Worm (Caenorhabditis elegans) whole organism, mixed stage, embryonic: ENCODE results near the gene F53E10.5.

ENCODE experiments used
- M03D4.4 ChIP-seq: sonication (generic microtip); optimal IDR thresholded peaks from 2 replicates; lab custom pipeline; 2017; ENCODE audit warnings: mild to moderate bottlenecking, missing genetic modification characterization, missing compliant biosample characterization
- bed-3 ChIP-seq: fragments of 200-800 bp; sonication (Bioruptor generic); optimal IDR thresholded peaks from 3 replicates; lab custom pipeline; 2018; ENCODE audit warnings: mild to moderate bottlenecking, missing genetic modification characterization, moderate library complexity, missing compliant biosample characterization
- blmp-1 ChIP-seq: fragments of 150-350 bp; optimal IDR thresholded peaks from 2 replicates; lab custom pipeline; 2014; ENCODE audit warnings: missing biosample characterization, missing genetic modification characterization
- ceh-39 ChIP-seq: fragments of 150-350 bp; optimal IDR thresholded peaks from 2 replicates; lab custom pipeline; 2014; ENCODE audit warnings: missing biosample characterization, missing genetic modification characterization
- ceh-43 ChIP-seq: fragments of 200-800 bp; sonication (Bioruptor generic); optimal IDR thresholded peaks from 2 replicates; lab custom pipeline; 2018; ENCODE audit warnings: mild to moderate bottlenecking, missing genetic modification characterization, moderate library complexity, missing compliant biosample characterization
- ceh-83 ChIP-seq: fragments of 200-800 bp; sonication (Bioruptor generic); optimal IDR thresholded peaks from 2 replicates; lab custom pipeline; 2018; ENCODE audit warnings: mild to moderate bottlenecking, missing genetic modification characterization, missing compliant biosample characterization
- ces-1 ChIP-seq: fragments of 150-350 bp; optimal IDR thresholded peaks from 2 replicates; lab custom pipeline; 2014; ENCODE audit warnings: missing biosample characterization, missing genetic modification reagents, missing genetic modification characterization
- cnd-1 ChIP-seq: fragments of 200-800 bp; sonication (Bioruptor generic); optimal IDR thresholded peaks from 2 replicates; lab custom pipeline; 2018; ENCODE audit warnings: mild to moderate bottlenecking, missing genetic modification characterization, missing compliant biosample characterization
- elt-1 ChIP-seq: sonication (generic microtip); optimal IDR thresholded peaks from 2 replicates; lab custom pipeline; 2017; ENCODE audit warnings: missing genetic modification characterization, mild to moderate bottlenecking, missing compliant biosample characterization, antibody characterized with exemption, moderate library complexity, borderline replicate concordance; ENCODE audit not compliant: insufficient read depth
- elt-3 ChIP-seq: fragments of 150-350 bp; optimal IDR thresholded peaks from 2 replicates; lab custom pipeline; 2014; ENCODE audit warnings: missing biosample characterization, missing genetic modification characterization
- ham-2 ChIP-seq: fragments of 200-800 bp; sonication (Bioruptor generic); optimal IDR thresholded peaks from 2 replicates; lab custom pipeline; 2018; ENCODE audit warnings: mild to moderate bottlenecking, missing genetic modification characterization, missing compliant biosample characterization
- hlh-1 ChIP-seq: fragments of 150-350 bp; optimal IDR thresholded peaks from 2 replicates; lab custom pipeline; 2014; ENCODE audit warnings: missing biosample characterization, missing genetic modification reagents, missing genetic modification characterization
- lin-13 ChIP-seq: fragments of 150-350 bp; optimal IDR thresholded peaks from 2 replicates; lab custom pipeline; 2014; ENCODE audit warnings: missing biosample characterization, missing genetic modification characterization
- lin-32 ChIP-seq: fragments of 200-800 bp; sonication (Bioruptor generic); optimal IDR thresholded peaks from 2 replicates; lab custom pipeline; 2018; ENCODE audit warnings: mild to moderate bottlenecking, missing genetic modification characterization, missing compliant biosample characterization
- lsy-2 ChIP-seq: fragments of 150-350 bp; optimal IDR thresholded peaks from 2 replicates; lab custom pipeline; 2014; ENCODE audit warnings: missing biosample characterization, missing genetic modification characterization
- mab-5 ChIP-seq: fragments of 150-350 bp; optimal IDR thresholded peaks from 2 replicates; lab custom pipeline; 2014; ENCODE audit warnings: missing biosample characterization, missing genetic modification characterization
- mep-1 ChIP-seq: fragments of 150-350 bp; optimal IDR thresholded peaks from 2 replicates; lab custom pipeline; 2017; ENCODE audit warnings: missing biosample characterization, missing genetic modification reagents, missing genetic modification characterization, inconsistent platforms
- mls-2 ChIP-seq: sonication (generic microtip); optimal IDR thresholded peaks from 2 replicates; lab custom pipeline; 2016; ENCODE audit warnings: mild to moderate bottlenecking, missing genetic modification characterization, moderate library complexity, missing compliant biosample characterization
- nhr-12 ChIP-seq: fragments of 150-350 bp; optimal IDR thresholded peaks from 2 replicates; lab custom pipeline; 2014; ENCODE audit warnings: missing biosample characterization, missing genetic modification characterization
- nhr-2 ChIP-seq: fragments of 150-350 bp; optimal IDR thresholded peaks from 2 replicates; lab custom pipeline; 2014; ENCODE audit warnings: missing biosample characterization, missing genetic modification characterization
- nhr-28 ChIP-seq: fragments of 150-350 bp; optimal IDR thresholded peaks from 2 replicates; lab custom pipeline; 2014; ENCODE audit warnings: missing biosample characterization, missing genetic modification characterization
- nhr-76 ChIP-seq: sonication (generic microtip); optimal IDR thresholded peaks from 2 replicates; lab custom pipeline; 2017; ENCODE audit warnings: missing biosample characterization, missing genetic modification characterization
- pha-4 ChIP-seq: fragments of 150-350 bp; optimal IDR thresholded peaks from 2 replicates; lab custom pipeline; 2018; ENCODE audit warnings: missing biosample characterization, missing genetic modification reagents, missing genetic modification characterization
- sem-2 ChIP-seq: fragments of 200-800 bp; sonication (Bioruptor generic); optimal IDR thresholded peaks from 2 replicates; lab custom pipeline; 2018; ENCODE audit warnings: mild to moderate bottlenecking, missing genetic modification characterization, missing compliant biosample characterization
- snpc-4 ChIP-seq: fragments of 150-350 bp; optimal IDR thresholded peaks from 2 replicates; lab custom pipeline; 2014; ENCODE audit warnings: missing biosample characterization, missing genetic modification characterization
- sptf-1 ChIP-seq: sonication (generic microtip); optimal IDR thresholded peaks from 2 replicates; lab custom pipeline; 2017; ENCODE audit warnings: mild to moderate bottlenecking, missing genetic modification characterization, moderate library complexity, missing compliant biosample characterization
- unc-120 ChIP-seq: sonication (generic microtip); optimal IDR thresholded peaks from 2 replicates; lab custom pipeline; 2017; ENCODE audit warnings: missing genetic modification characterization, missing compliant biosample characterization; ENCODE audit not compliant: poor library complexity, severe bottlenecking
- unc-39 ChIP-seq: fragments of 150-350 bp; optimal IDR thresholded peaks from 2 replicates; lab custom pipeline; 2014; ENCODE audit warnings: missing biosample characterization, missing genetic modification characterization

The F53E10.5 gene

ce11 chrV:2621879-2622278, 23.1 kb upstream of the F53E10.5 start, which contains the start of gene srh-271:
srh-271 (minus strand) TSS chrV:2621979.
- TF ChIP-seq lin-13 (tag; lab: Kevin White, UChicago) (no peak), lin-32 (GFP tag; lab: Kevin White, UChicago) (no peak), ham-2 (GFP tag; lab: Kevin White, UChicago) (no peak), nhr-12 (tag; lab: Kevin White, UChicago) (no peak)

- TF ChIP-seq M03D4.4, result no peak
- no peak for TF ChIP-seq unc-120 (tag; lab: Kevin White, UChicago)
- no peak for TF ChIP-seq bed-3 (GFP tag; lab: Kevin White, UChicago)
- no peak for TF ChIP-seq elt-1 (tag; lab: Kevin White, UChicago)
- TF ChIP-seq blmp-1 (tag; lab: Kevin White, UChicago), result no peak
- TF ChIP-seq snpc-4, result no peak
- TF ChIP-seq lin-13 (tag; lab: Kevin White, UChicago), result no peak
- TF ChIP-seq lsy-2 (tag; lab: Kevin White, UChicago), result no peak
- TF ChIP-seq pha-4 (tag; lab: Kevin White, UChicago), result no peak
- TF ChIP-seq ceh-39, result no peak
- no peak for TF ChIP-seq ceh-43 (GFP tag; lab: Kevin White, UChicago)
- TF ChIP-seq mab-5 (tag; lab: Kevin White, UChicago), result no peak
- no peak for TF ChIP-seq mls-2
- TF ChIP-seq hlh-1 (tag; lab: Kevin White, UChicago), result no peak
- TF ChIP-seq ham-2 (GFP tag; lab: Kevin White, UChicago), result no peak
Measured at ce11 chrV:2617499-2617898, 18.8 kb upstream of the F53E10.5 start.

DNA sequence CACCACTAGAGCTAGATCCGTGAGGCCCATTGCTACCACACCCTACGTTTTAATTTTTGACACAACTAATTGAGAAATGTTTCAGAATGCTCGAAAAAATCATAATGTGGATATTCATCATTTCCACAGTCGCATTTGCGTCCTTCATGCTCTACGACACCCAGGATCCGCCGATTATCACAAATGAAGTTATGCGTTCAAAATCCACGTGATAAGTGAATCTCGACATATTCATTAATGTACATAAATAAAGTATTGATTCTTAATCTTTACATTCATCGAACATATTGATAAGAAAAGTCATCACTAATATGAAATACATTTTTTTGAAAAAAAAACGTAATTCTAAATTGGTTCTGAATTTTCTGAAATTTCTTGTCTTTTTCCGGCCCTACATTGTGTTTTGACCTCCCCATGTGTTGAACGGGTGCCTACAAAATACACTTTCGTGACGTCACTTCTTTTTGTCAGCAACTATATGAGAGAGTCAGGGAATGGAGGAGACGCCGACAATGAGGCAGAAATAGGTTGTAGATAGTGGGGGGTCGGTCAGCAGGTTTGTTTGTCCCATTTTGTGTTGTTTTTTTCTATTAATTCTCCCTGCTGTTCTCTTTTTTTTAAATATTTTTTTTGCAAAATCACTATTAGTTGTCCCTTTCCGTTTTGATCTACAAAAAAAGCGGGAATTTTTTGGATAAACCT, 16.4 kb upstream of the F53E10.5 start, which contains the start of gene F53E10.1:
TSS of gene F53E10.1 (plus strand) at position 325 of the 702 bp plus-strand sequence.
- TF ChIP-seq mep-1 (tag; lab: Kevin White, UChicago) (no peak), ceh-83 (GFP tag; lab: Kevin White, UChicago) (peak; percentile 7), elt-1 (tag; lab: Kevin White, UChicago) (no peak), blmp-1 (tag; lab: Kevin White, UChicago) (no peak), cnd-1 (no peak), nhr-2 (tag; lab: Kevin White, UChicago) (no peak)

- TF ChIP-seq sptf-1 (no peak), sem-2 (GFP tag; lab: Kevin White, UChicago) (no peak), ceh-43 (GFP tag; lab: Kevin White, UChicago) (no peak), mab-5 (tag; lab: Kevin White, UChicago) (no peak), mep-1 (tag; lab: Kevin White, UChicago) (no peak), lin-32 (GFP tag; lab: Kevin White, UChicago) (no peak), ceh-83 (GFP tag; lab: Kevin White, UChicago) (no peak), mls-2 (no peak), pha-4 (tag; lab: Kevin White, UChicago) (no peak), nhr-28 (tag; lab: Kevin White, UChicago) (no peak), ces-1 (GFP tag; lab: Kevin White, UChicago) (no peak), lin-13 (tag; lab: Kevin White, UChicago) (no peak), elt-3 (tag; lab: Kevin White, UChicago) (no peak), M03D4.4 (no peak), unc-39 (tag; lab: Kevin White, UChicago) (no peak), lsy-2 (tag; lab: Kevin White, UChicago) (no peak)
- TF ChIP-seq, all 35 proteins: peak for 0
Measured at ce11 chrV:2608352-2608751, 9.6 kb upstream of the F53E10.5 start, which contains the start of gene acr-17. acr-17 (plus strand) TSS chrV:2608652.

- TF ChIP-seq ham-2 (GFP tag; lab: Kevin White, UChicago) (no peak), unc-120 (tag; lab: Kevin White, UChicago) (no peak), unc-39 (tag; lab: Kevin White, UChicago) (no peak), nhr-76 (tag; lab: Kevin White, UChicago) (no peak), ceh-83 (GFP tag; lab: Kevin White, UChicago) (no peak), ces-1 (GFP tag; lab: Kevin White, UChicago) (peak; percentile 6)
- TF ChIP-seq, all 35 proteins: peak for 1
Measured at ce11 chrV:2603056-2603455, 4.3 kb upstream of the F53E10.5 start, which contains the start of gene F53E10.6. F53E10.6 (minus strand) TSS chrV:2603063.
